Fruit fly (Drosophila melanogaster) whole organism: ENCODE data around the gene Ir68b.

Experiments
- CG8478 ChIP-seq: fragments of >200 bp; optimal IDR thresholded peaks from 2 replicates; lab custom pipeline; 2018; ENCODE audit warnings: inconsistent platforms
- Dll ChIP-seq: fragments of >200 bp; optimal IDR thresholded peaks from 2 replicates; lab custom pipeline; 2017
- EcR ChIP-seq, 2 experiments: fragments of >200 bp; optimal IDR thresholded peaks; 2 replicates each; lab custom pipeline; 2017; ENCODE audit warnings: missing biosample characterization in 2 of 2, missing genetic modification characterization in 2 of 2, missing genetic modification reagents in 2 of 2
- pan ChIP-seq: fragments of >200 bp; optimal IDR thresholded peaks from 2 replicates; lab custom pipeline; 2017
- psq ChIP-seq: fragments of >200 bp; optimal IDR thresholded peaks from 2 replicates; lab custom pipeline; 2017
- usp ChIP-seq: fragments of >200 bp; optimal IDR thresholded peaks from 2 replicates; lab custom pipeline; 2017; ENCODE audit warnings: missing biosample characterization, missing genetic modification characterization, mixed read lengths

Ir68b gene

dm6 chr3L:12127294-12128029 lies at the start of gene Ir68b, which contains the start of gene CG34241:
Gene Ir68b (minus strand): TSS chr3L:12127394.
Gene CG34241 (plus strand): TSS chr3L:12127979.
- TF ChIP-seq EcR (GFP tag; optimal IDR thresholded peaks at IDR 0.05; lab: Kevin White, UChicago), result no peak
- no peak for TF ChIP-seq usp
- no peak for TF ChIP-seq CG8478 (lab: Kevin White, UChicago)

- TF ChIP-seq usp (no peak), EcR (GFP tag; optimal IDR thresholded peaks at IDR 0.05; lab: Kevin White, UChicago) (no peak), CG8478 (lab: Kevin White, UChicago) (no peak), pan (lab: Kevin White, UChicago) (no peak), psq (no peak), Dll (lab: Kevin White, UChicago) (no peak)
Measured at dm6 chr3L:12175382-12175781, 48.2 kb upstream of the Ir68b start, which contains the start of gene Rh7. Gene Rh7 (minus strand): TSS chr3L:12175482.

- TF ChIP-seq psq (no peak), Dll (lab: Kevin White, UChicago) (peak; percentile 31), usp (no peak), EcR (GFP tag; optimal IDR thresholded peaks at IDR 0.05; lab: Kevin White, UChicago) (no peak), CG8478 (lab: Kevin White, UChicago) (no peak), pan (lab: Kevin White, UChicago) (no peak)
Measured at dm6 chr3L:12163693-12164092, 36.5 kb upstream of the Ir68b start, which contains the start of gene CG9760. Gene CG9760 (minus strand): TSS chr3L:12163735.

dm6 chr3L:12163082-12163481 lies 35.9 kb upstream of the Ir68b start:
- TF ChIP-seq CG8478 (lab: Kevin White, UChicago), result no peak
- no peak for TF ChIP-seq EcR (GFP tag; optimal IDR thresholded peaks at IDR 0.05; lab: Kevin White, UChicago)
- no peak for TF ChIP-seq Dll (lab: Kevin White, UChicago)
- no peak for TF ChIP-seq pan (lab: Kevin White, UChicago)
- no peak for TF ChIP-seq usp
- TF ChIP-seq psq, result no peak

dm6 chr3L:12162156-12162682 lies 35.0 kb upstream of the Ir68b start:
- TF ChIP-seq pan (lab: Kevin White, UChicago) (no peak), EcR (GFP tag; optimal IDR thresholded peaks at IDR 0.05; lab: Kevin White, UChicago) (no peak), usp (no peak), Dll (lab: Kevin White, UChicago) (no peak), CG8478 (lab: Kevin White, UChicago) (no peak), psq (no peak)

- no peak for TF ChIP-seq Dll (lab: Kevin White, UChicago)
Measured at dm6 chr3L:12149024-12149423, 21.8 kb upstream of the Ir68b start, which contains the start of gene CG32099. Gene CG32099 (plus strand): TSS chr3L:12149273.

dm6 chr3L:12146970-12147369 lies 19.8 kb upstream of the Ir68b start:
- no peak for TF ChIP-seq pan (lab: Kevin White, UChicago)
- TF ChIP-seq Dll (lab: Kevin White, UChicago), result no peak
- no peak for TF ChIP-seq psq
- no peak for TF ChIP-seq CG8478 (lab: Kevin White, UChicago)
- TF ChIP-seq usp, result no peak
- TF ChIP-seq EcR (GFP tag; optimal IDR thresholded peaks at IDR 0.05; lab: Kevin White, UChicago), result no peak

dm6 chr3L:12145709-12146694 lies 18.8 kb upstream of the Ir68b start, which contains the start of the genes eIF3l and Nrx-IV:
Gene eIF3l (minus strand): TSS chr3L:12146097.
Gene Nrx-IV (plus strand): TSS chr3L:12146519.
- TF ChIP-seq psq (no peak), usp (no peak), CG8478 (lab: Kevin White, UChicago) (no peak), EcR (GFP tag; optimal IDR thresholded peaks at IDR 0.05; lab: Kevin White, UChicago) (no peak), pan (lab: Kevin White, UChicago) (no peak), Dll (lab: Kevin White, UChicago) (no peak)

- no peak for TF ChIP-seq psq
- TF ChIP-seq usp, result no peak
- no peak for TF ChIP-seq CG8478 (lab: Kevin White, UChicago)
- TF ChIP-seq pan (lab: Kevin White, UChicago), result no peak
- no peak for TF ChIP-seq EcR (GFP tag; optimal IDR thresholded peaks at IDR 0.05; lab: Kevin White, UChicago)
- no peak for TF ChIP-seq Dll (lab: Kevin White, UChicago)
Measured at dm6 chr3L:12139232-12139698, 12.1 kb upstream of the Ir68b start.

- no peak for TF ChIP-seq psq
- no peak for TF ChIP-seq pan (lab: Kevin White, UChicago)
Measured at dm6 chr3L:12138113-12138899, 11.1 kb upstream of the Ir68b start, which contains the start of the genes ND-SGDH and RhoGAP68F. Gene ND-SGDH (minus strand): TSS chr3L:12138584. Gene RhoGAP68F (plus strand): TSS chr3L:12138868.

- TF ChIP-seq psq (no peak), Dll (lab: Kevin White, UChicago) (no peak), pan (lab: Kevin White, UChicago) (no peak)
Measured at dm6 chr3L:12136630-12137029, 9.4 kb upstream of the Ir68b start, which contains the start of the genes CG5645 and Atg12. Gene CG5645 (minus strand): TSS chr3L:12136706. Gene Atg12 (plus strand): TSS chr3L:12136967.
